Worm (Caenorhabditis elegans) whole organism, L1 larva: ENCODE results near the gene apy-1.

Source experiments
- C16A3.4 ChIP-seq: fragments of 150-350 bp; optimal IDR thresholded peaks from 2 replicates; lab custom pipeline; 2014; ENCODE audit warnings: missing biosample characterization, missing genetic modification characterization
- C34B4.2 ChIP-seq: sonication (generic microtip); optimal IDR thresholded peaks from 2 replicates; lab custom pipeline; 2017; ENCODE audit warnings: mild to moderate bottlenecking, missing genetic modification characterization, missing compliant biosample characterization
- Y116A8C.19 ChIP-seq: sonication (generic microtip); optimal IDR thresholded peaks from 2 replicates; lab custom pipeline; 2016; ENCODE audit warnings: missing compliant biosample characterization, missing genetic modification characterization, borderline replicate concordance
- aha-1 ChIP-seq: fragments of 150-350 bp; optimal IDR thresholded peaks from 2 replicates; lab custom pipeline; 2014; ENCODE audit warnings: missing biosample characterization, missing genetic modification characterization
- alr-1 ChIP-seq: fragments of 200-800 bp; sonication (Bioruptor generic); optimal IDR thresholded peaks from 2 replicates; lab custom pipeline; 2018; ENCODE audit warnings: borderline replicate concordance, mild to moderate bottlenecking, missing genetic modification characterization, missing compliant biosample characterization
- ama-1 ChIP-seq: fragments of 150-350 bp; optimal IDR thresholded peaks from 2 replicates; lab custom pipeline; 2014
- ceh-88 ChIP-seq: fragments of 200-800 bp; sonication (Bioruptor generic); IDR thresholded peaks from 2 replicates; pipeline ENCODE4 v1.3.6; 2022; ENCODE audit warnings: missing genetic modification characterization, missing compliant biosample characterization
- dpl-1 ChIP-seq, 3 experiments: fragments of 150-350 bp in 2 of 3; sonication (generic microtip) in 1 of 3; optimal IDR thresholded peaks; 2 replicates each; lab custom pipeline; 2014 to 2017; ENCODE audit warnings: missing biosample characterization in 3 of 3, missing genetic modification characterization in 3 of 3, missing genetic modification reagents in 3 of 3
- dsc-1 ChIP-seq: sonication (generic microtip); optimal IDR thresholded peaks from 2 replicates; lab custom pipeline; 2016; ENCODE audit warnings: mild to moderate bottlenecking, missing genetic modification characterization, missing compliant biosample characterization
- efl-1 ChIP-seq, 4 experiments: fragments of 150-350 bp; optimal IDR thresholded peaks in 3 of 4; peaks in 1 of 4; 1 replicate in 1 of 4; 2 replicates in 3 of 4; lab custom pipeline; 2014; ENCODE audit warnings: missing biosample characterization in 2 of 4, missing genetic modification characterization in 2 of 4, missing genetic modification reagents in 2 of 4
- efl-3 ChIP-seq: fragments of 200-800 bp; sonication (Bioruptor generic); optimal IDR thresholded peaks from 2 replicates; lab custom pipeline; 2018; ENCODE audit warnings: mild to moderate bottlenecking, missing genetic modification characterization, missing compliant biosample characterization
- ets-5 ChIP-seq: fragments of 200-800 bp; sonication (Bioruptor generic); IDR thresholded peaks from 2 replicates; pipeline ENCODE4 v1.3.6; 2022; ENCODE audit warnings: missing genetic modification characterization, missing compliant biosample characterization
- grh-1 ChIP-seq: fragments of 200-800 bp; sonication (Bioruptor generic); IDR thresholded peaks from 2 replicates; pipeline ENCODE4 v1.3.6; 2022; ENCODE audit warnings: missing genetic modification reagents, missing genetic modification characterization, missing compliant biosample characterization
- hlh-17 ChIP-seq: fragments of 200-800 bp; sonication (Bioruptor generic); optimal IDR thresholded peaks from 2 replicates; lab custom pipeline; 2018; ENCODE audit warnings: missing genetic modification characterization, mild to moderate bottlenecking, missing compliant biosample characterization, moderate library complexity, borderline replicate concordance
- irx-1 ChIP-seq: sonication (generic microtip); optimal IDR thresholded peaks from 2 replicates; lab custom pipeline; 2016; ENCODE audit warnings: missing genetic modification characterization, missing compliant biosample characterization
- jun-1 ChIP-seq: fragments of 150-350 bp; optimal IDR thresholded peaks from 2 replicates; lab custom pipeline; 2014; ENCODE audit warnings: missing biosample characterization, missing genetic modification reagents, missing genetic modification characterization
- lin-13 ChIP-seq: fragments of 150-350 bp; optimal IDR thresholded peaks from 2 replicates; lab custom pipeline; 2014; ENCODE audit warnings: missing biosample characterization, missing genetic modification reagents, missing genetic modification characterization
- lin-15B ChIP-seq: fragments of 150-350 bp; sonication (generic microtip); optimal IDR thresholded peaks from 3 replicates; lab custom pipeline; 2014; ENCODE audit warnings: missing biosample characterization, missing genetic modification characterization
- lin-35 ChIP-seq, 2 experiments: fragments of 150-350 bp; optimal IDR thresholded peaks; 2 replicates each; lab custom pipeline; 2014; ENCODE audit warnings: missing biosample characterization in 2 of 2, missing genetic modification characterization in 2 of 2, missing genetic modification reagents in 2 of 2
- lir-3 ChIP-seq: sonication (generic microtip); optimal IDR thresholded peaks from 2 replicates; lab custom pipeline; 2016; ENCODE audit warnings: mild to moderate bottlenecking, missing genetic modification characterization, moderate library complexity, missing compliant biosample characterization; ENCODE audit not compliant: poor library complexity
- mab-9 ChIP-seq: fragments of 200-800 bp; sonication (Bioruptor generic); IDR thresholded peaks from 2 replicates; pipeline ENCODE4 v1.3.6; 2022; ENCODE audit warnings: missing genetic modification reagents, missing genetic modification characterization, missing compliant biosample characterization
- nhr-19 ChIP-seq: fragments of 200-800 bp; sonication (Bioruptor generic); conservative IDR thresholded peaks from 2 replicates; pipeline ENCODE4 v1.3.6; 2022; ENCODE audit warnings: missing genetic modification characterization, missing compliant biosample characterization
- nhr-20 ChIP-seq: sonication (generic microtip); optimal IDR thresholded peaks from 2 replicates; lab custom pipeline; 2016; ENCODE audit warnings: mild to moderate bottlenecking, missing genetic modification characterization, missing compliant biosample characterization
- nhr-237 ChIP-seq: fragments of 150-350 bp; optimal IDR thresholded peaks from 2 replicates; lab custom pipeline; 2014; ENCODE audit warnings: missing biosample characterization, missing genetic modification characterization
- nhr-28 ChIP-seq: fragments of 150-350 bp; optimal IDR thresholded peaks from 2 replicates; lab custom pipeline; 2014; ENCODE audit warnings: missing biosample characterization, missing genetic modification characterization
- nhr-47 ChIP-seq: sonication (generic microtip); optimal IDR thresholded peaks from 2 replicates; lab custom pipeline; 2016; ENCODE audit warnings: mild to moderate bottlenecking, missing genetic modification characterization, moderate library complexity, missing compliant biosample characterization
- nhr-71 ChIP-seq: sonication (generic microtip); optimal IDR thresholded peaks from 2 replicates; lab custom pipeline; 2016; ENCODE audit warnings: mild to moderate bottlenecking, missing genetic modification characterization, moderate library complexity, missing compliant biosample characterization
- nhr-76 ChIP-seq: sonication (generic microtip); optimal IDR thresholded peaks from 2 replicates; lab custom pipeline; 2017; ENCODE audit warnings: missing biosample characterization, missing genetic modification characterization
- nhr-84 ChIP-seq: sonication (generic microtip); optimal IDR thresholded peaks from 2 replicates; lab custom pipeline; 2017; ENCODE audit warnings: missing biosample characterization, missing genetic modification characterization
- nhr-85 ChIP-seq: sonication (generic microtip); peaks from one replicate; lab custom pipeline; 2016; ENCODE audit warnings: missing genetic modification characterization, inconsistent platforms, missing compliant biosample characterization
- pag-3 ChIP-seq: sonication (generic microtip); optimal IDR thresholded peaks from 2 replicates; lab custom pipeline; 2017; ENCODE audit warnings: missing genetic modification characterization, mild to moderate bottlenecking, missing compliant biosample characterization, antibody characterized with exemption, borderline replicate concordance; ENCODE audit not compliant: insufficient read depth
- pqm-1 ChIP-seq: sonication (generic microtip); optimal IDR thresholded peaks from 3 replicates; lab custom pipeline; 2017; ENCODE audit warnings: missing biosample characterization, missing genetic modification characterization
- rnt-1 ChIP-seq: sonication (generic microtip); optimal IDR thresholded peaks from 2 replicates; lab custom pipeline; 2016; ENCODE audit warnings: mild to moderate bottlenecking, missing genetic modification characterization, moderate library complexity, missing compliant biosample characterization
- skn-1 ChIP-seq: fragments of 150-350 bp; optimal IDR thresholded peaks from 2 replicates; lab custom pipeline; 2014; ENCODE audit warnings: missing biosample characterization, missing genetic modification characterization
- snu-23 ChIP-seq: sonication (generic microtip); optimal IDR thresholded peaks from 2 replicates; lab custom pipeline; 2016; ENCODE audit warnings: missing genetic modification characterization, missing compliant biosample characterization
- sox-4 ChIP-seq: sonication (generic microtip); optimal IDR thresholded peaks from 2 replicates; lab custom pipeline; 2016; ENCODE audit warnings: missing genetic modification characterization, missing compliant biosample characterization
- sptf-1 ChIP-seq: fragments of 150-350 bp; optimal IDR thresholded peaks from 2 replicates; lab custom pipeline; 2014; ENCODE audit warnings: missing biosample characterization, missing genetic modification characterization
- swsn-7 ChIP-seq: sonication (generic microtip); optimal IDR thresholded peaks from 2 replicates; lab custom pipeline; 2016; ENCODE audit warnings: missing genetic modification characterization, missing compliant biosample characterization
- unc-130 ChIP-seq: fragments of 150-350 bp; optimal IDR thresholded peaks from 2 replicates; lab custom pipeline; 2017; ENCODE audit warnings: missing biosample characterization, missing genetic modification characterization, inconsistent platforms
- unc-30 ChIP-seq: sonication (generic microtip); optimal IDR thresholded peaks from 2 replicates; lab custom pipeline; 2017; ENCODE audit warnings: missing biosample characterization, missing genetic modification characterization
- unc-62 ChIP-seq: fragments of 150-350 bp; optimal IDR thresholded peaks from 2 replicates; lab custom pipeline; 2014; ENCODE audit warnings: missing biosample characterization, missing genetic modification reagents, missing genetic modification characterization
- unc-98 ChIP-seq: fragments of 200-800 bp; sonication (Bioruptor generic); IDR thresholded peaks from 2 replicates; pipeline ENCODE4 v1.3.6; 2022; ENCODE audit warnings: missing genetic modification characterization, missing compliant biosample characterization
- vab-15 ChIP-seq: sonication (generic microtip); optimal IDR thresholded peaks from 2 replicates; lab custom pipeline; 2017; ENCODE audit warnings: missing genotype, mild to moderate bottlenecking, missing genetic modification characterization, missing compliant biosample characterization
- xbp-1 ChIP-seq: sonication (generic microtip); optimal IDR thresholded peaks from 2 replicates; lab custom pipeline; 2016; ENCODE audit warnings: missing genetic modification characterization, missing compliant biosample characterization
- zag-1 ChIP-seq: fragments of 150-350 bp; optimal IDR thresholded peaks from 2 replicates; lab custom pipeline; 2014; ENCODE audit warnings: missing biosample characterization, missing genetic modification characterization
- zip-4 ChIP-seq: fragments of 200-800 bp; sonication (Bioruptor generic); optimal IDR thresholded peaks from 2 replicates; lab custom pipeline; 2018; ENCODE audit warnings: mild to moderate bottlenecking, missing genetic modification characterization, moderate library complexity, missing compliant biosample characterization
- ztf-11 ChIP-seq, 2 experiments: sonication (generic microtip); optimal IDR thresholded peaks; 2 replicates each; lab custom pipeline; 2016 to 2017; ENCODE audit warnings: missing genetic modification characterization in 2 of 2, missing biosample characterization in 1 of 2, missing compliant biosample characterization in 1 of 2
- ztf-4 ChIP-seq: fragments of 150-350 bp; optimal IDR thresholded peaks from 2 replicates; lab custom pipeline; 2014; ENCODE audit warnings: missing biosample characterization, missing genetic modification characterization

Gene apy-1

ce11 chrX:7573629-7574028, 4.1 kb upstream of the apy-1 start (continued):
- TF ChIP-seq xbp-1 (tag; lab: Kevin White, UChicago) = no peak
- TF ChIP-seq ceh-88 (GFP tag; lab: Robert Waterston, UW) = no peak
- no peak for TF ChIP-seq lin-35 (GFP tag; optimal IDR thresholded peaks at IDR 0.05; lab: Kevin White, UChicago)
- TF ChIP-seq nhr-20 (tag; lab: Kevin White, UChicago) = peak; percentile 29
- no peak for TF ChIP-seq hlh-17
- no peak for TF ChIP-seq nhr-84 (tag; lab: Kevin White, UChicago)
- no peak for TF ChIP-seq aha-1
- no peak for TF ChIP-seq C34B4.2 (tag; lab: Kevin White, UChicago)
- TF ChIP-seq sptf-1 = no peak
- TF ChIP-seq C16A3.4 (tag; lab: Kevin White, UChicago) = no peak
- no peak for TF ChIP-seq mab-9 (GFP tag; lab: Robert Waterston, UW)
- TF ChIP-seq ama-1 = no peak
- no peak for TF ChIP-seq swsn-7
- no peak for TF ChIP-seq vab-15 (tag; lab: Kevin White, UChicago)
- no peak for TF ChIP-seq jun-1 (tag; lab: Kevin White, UChicago)
- TF ChIP-seq zag-1 = no peak
- TF ChIP-seq nhr-28 (tag; lab: Kevin White, UChicago) = no peak
- no peak for TF ChIP-seq zip-4
- no peak for TF ChIP-seq ztf-4 (tag; lab: Kevin White, UChicago)
- no peak for TF ChIP-seq dpl-1 (GFP tag; optimal IDR thresholded peaks at IDR 0.05; lab: Kevin White, UChicago)
- no peak for TF ChIP-seq lir-3 (tag; lab: Kevin White, UChicago)
- TF ChIP-seq nhr-85 (tag; lab: Kevin White, UChicago) = no peak
- no peak for TF ChIP-seq nhr-47 (tag; lab: Kevin White, UChicago)
- TF ChIP-seq lin-13 (GFP tag; lab: Kevin White, UChicago) = no peak
- no peak for TF ChIP-seq ztf-11 (tag; optimal IDR thresholded peaks at IDR 0.05; lab: Kevin White, UChicago)
- TF ChIP-seq nhr-237 (tag; lab: Kevin White, UChicago) = no peak
- peak; percentile 18 for TF ChIP-seq snu-23 (GFP tag; lab: Kevin White, UChicago)
- TF ChIP-seq ets-5 = no peak
- TF ChIP-seq irx-1 (tag; lab: Kevin White, UChicago) = peak; percentile 5
- TF ChIP-seq efl-3 (GFP tag; lab: Kevin White, UChicago) = no peak
- TF ChIP-seq lin-15B = no peak
- no peak for TF ChIP-seq pqm-1 (tag; lab: Kevin White, UChicago)
- no peak for TF ChIP-seq unc-62 (GFP tag; lab: Kevin White, UChicago)
- peak; percentile 68 for TF ChIP-seq rnt-1
- TF ChIP-seq nhr-71 (tag; lab: Kevin White, UChicago) = peak; percentile 33
- TF ChIP-seq skn-1 (tag; lab: Kevin White, UChicago) = no peak
- no peak for TF ChIP-seq grh-1
- peak; percentile 41 for TF ChIP-seq pag-3
- no peak for TF ChIP-seq sox-4 (tag; lab: Kevin White, UChicago)
- peak; percentile 76 for TF ChIP-seq dsc-1

DNA sequence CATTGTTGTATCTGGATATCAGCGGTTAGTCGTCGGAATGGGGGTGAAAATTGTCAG, 3.9 kb upstream of the apy-1 start, which contains the start of the genes unc-98 and F08C6.18:
Gene unc-98 (minus strand): TSS at position 48 of the 57 bp plus-strand sequence.
Gene F08C6.18 (minus strand): TSS at position 57 of the 57 bp plus-strand sequence.
- TF ChIP-seq nhr-19 (no peak), zag-1 (no peak), unc-98 (no peak), unc-62 (GFP tag; lab: Kevin White, UChicago) (no peak), alr-1 (tag; lab: Kevin White, UChicago) (no peak), nhr-76 (tag; lab: Kevin White, UChicago) (no peak), mab-9 (GFP tag; lab: Robert Waterston, UW) (no peak), jun-1 (tag; lab: Kevin White, UChicago) (no peak), efl-1 (optimal IDR thresholded peaks at IDR 0.05; lab: Kevin White, UChicago) (no peak), efl-1 (GFP tag; optimal IDR thresholded peaks at IDR 0.05 in 1 of 2; lab: Kevin White, UChicago) (no peak), Y116A8C.19 (tag; lab: Kevin White, UChicago) (no peak), rnt-1 (no peak), ets-5 (no peak), vab-15 (tag; lab: Kevin White, UChicago) (no peak), nhr-20 (tag; lab: Kevin White, UChicago) (no peak), unc-130 (tag; lab: Kevin White, UChicago) (no peak), unc-30 (tag; lab: Kevin White, UChicago) (no peak), ztf-4 (tag; lab: Kevin White, UChicago) (no peak)
